Worm (Caenorhabditis elegans) whole organism, L4 larva: ENCODE results near the gene C14B9.10.

Source experiments
- F44E2.7 ChIP-seq: fragments of 200-800 bp; sonication (Bioruptor generic); IDR thresholded peaks from 2 replicates; pipeline ENCODE4 v2.1.2; 2022; ENCODE audit warnings: missing genetic modification characterization, missing compliant biosample characterization
- ces-1 ChIP-seq: fragments of 150-350 bp; sonication (generic microtip); optimal IDR thresholded peaks from 4 replicates; lab custom pipeline; 2014; ENCODE audit warnings: missing biosample characterization, missing genetic modification reagents, missing genetic modification characterization
- dmd-9 ChIP-seq: fragments of 200-800 bp; sonication (Bioruptor generic); IDR thresholded peaks from 2 replicates; pipeline ENCODE4 v1.3.6; 2022; ENCODE audit warnings: missing genetic modification reagents, missing genetic modification characterization, missing compliant biosample characterization
- fkh-10 ChIP-seq: fragments of 150-350 bp; optimal IDR thresholded peaks from 2 replicates; lab custom pipeline; 2014; ENCODE audit warnings: missing biosample characterization, missing genetic modification reagents, missing genetic modification characterization
- hlh-11 ChIP-seq: fragments of 200-800 bp; sonication (Bioruptor generic); optimal IDR thresholded peaks from 2 replicates; lab custom pipeline; 2018; ENCODE audit warnings: mild to moderate bottlenecking, missing genetic modification characterization, missing compliant biosample characterization
- hlh-30 ChIP-seq: sonication (generic microtip); optimal IDR thresholded peaks from 2 replicates; lab custom pipeline; 2017; ENCODE audit warnings: antibody characterized with exemption, mild to moderate bottlenecking, missing genetic modification characterization, missing compliant biosample characterization; ENCODE audit not compliant: insufficient read depth
- lim-7 ChIP-seq: fragments of 200-800 bp; sonication (Bioruptor generic); IDR thresholded peaks from 2 replicates; pipeline ENCODE4 v1.3.6; 2022; ENCODE audit warnings: missing genetic modification characterization, missing compliant biosample characterization
- nhr-25 ChIP-seq: sonication (generic microtip); optimal IDR thresholded peaks from 2 replicates; lab custom pipeline; 2017; ENCODE audit warnings: missing genetic modification characterization, mild to moderate bottlenecking, missing compliant biosample characterization, antibody characterized with exemption, moderate library complexity, borderline replicate concordance; ENCODE audit not compliant: insufficient read depth
- nhr-42 ChIP-seq: fragments of 200-800 bp; sonication (Bioruptor generic); IDR thresholded peaks from 2 replicates; pipeline ENCODE4 v1.3.6; 2022; ENCODE audit warnings: missing genetic modification characterization, missing compliant biosample characterization
- nhr-77 ChIP-seq: fragments of 150-350 bp; optimal IDR thresholded peaks from 2 replicates; lab custom pipeline; 2014; ENCODE audit warnings: missing biosample characterization, missing genetic modification characterization
- saeg-2 ChIP-seq: fragments of 200-800 bp; sonication (Bioruptor generic); IDR thresholded peaks from 2 replicates; pipeline ENCODE4 v1.3.6; 2022; ENCODE audit warnings: missing genetic modification reagents, missing genetic modification characterization, missing compliant biosample characterization
- snpc-1.2 ChIP-seq: fragments of 200-800 bp; sonication (Bioruptor generic); IDR thresholded peaks from 2 replicates; pipeline ENCODE4 v1.3.6; 2022; ENCODE audit warnings: missing genetic modification reagents, missing genetic modification characterization, missing compliant biosample characterization
- zag-1 ChIP-seq: fragments of 150-350 bp; optimal IDR thresholded peaks from 2 replicates; lab custom pipeline; 2014; ENCODE audit warnings: missing biosample characterization, missing genetic modification characterization

C14B9.10 gene

ce11 chrIII:8175263-8175662 lies 44.6 kb downstream of the C14B9.10 start (continued):
- TF ChIP-seq hlh-30 (tag; lab: Kevin White, UChicago) (no peak), F44E2.7 (GFP tag; lab: Robert Waterston, UW) (no peak), lim-7 (GFP tag; lab: Robert Waterston, UW) (no peak)

ce11 chrIII:8176265-8176664 lies 45.6 kb downstream of the C14B9.10 start, which contains the start of gene C50C3.12:
C50C3.12 (plus strand) TSS chrIII:8176565.
- TF ChIP-seq fkh-10 (GFP tag; lab: Kevin White, UChicago): peak; percentile 0
- no peak for TF ChIP-seq zag-1 (tag; lab: Kevin White, UChicago)

- TF ChIP-seq nhr-42 (no peak), ces-1 (peak; percentile 39)
- TF ChIP-seq, all 104 proteins: peak for 1
Observed at ce11 chrIII:8178924-8179323, 48.3 kb downstream of the C14B9.10 start, which contains the start of gene C50C3.5. C50C3.5 (plus strand) TSS chrIII:8179224.

ce11 chrIII:8181581-8181980 lies 50.9 kb downstream of the C14B9.10 start, which contains the start of gene spc-2:
spc-2 (plus strand) TSS chrIII:8181881.
- TF ChIP-seq snpc-1.2 (no peak), fkh-10 (GFP tag; lab: Kevin White, UChicago) (no peak), nhr-25 (tag; lab: Kevin White, UChicago) (no peak), dmd-9 (no peak), saeg-2 (GFP tag; lab: Robert Waterston, UW) (no peak), hlh-11 (no peak), nhr-77 (tag; lab: Kevin White, UChicago) (no peak)
